Worm (Caenorhabditis elegans) whole organism, midembryonic: Measurements from ENCODE around the gene elo-6.

Experiments
- T22C8.4 ChIP-seq: fragments of 200-800 bp; sonication (Bioruptor generic); IDR thresholded peaks from 2 replicates; pipeline ENCODE4 v1.3.6; 2022; ENCODE audit warnings: missing genetic modification characterization, missing compliant biosample characterization
- cog-1 ChIP-seq: sonication (generic microtip); optimal IDR thresholded peaks from 2 replicates; lab custom pipeline; 2016; ENCODE audit warnings: missing genetic modification characterization, missing compliant biosample characterization
- flt-1 ChIP-seq: fragments of 200-800 bp; sonication (Bioruptor generic); IDR thresholded peaks from 2 replicates; pipeline ENCODE4 v1.3.6; 2022; ENCODE audit warnings: missing genetic modification characterization, missing compliant biosample characterization
- klf-2 ChIP-seq: fragments of 200-800 bp; sonication (Bioruptor generic); conservative IDR thresholded peaks from 2 replicates; pipeline ENCODE4 v1.3.6; 2022; ENCODE audit warnings: missing genetic modification reagents, missing genetic modification characterization, missing compliant biosample characterization
- med-1 ChIP-seq: sonication (generic microtip); optimal IDR thresholded peaks from 2 replicates; lab custom pipeline; 2017; ENCODE audit warnings: missing genetic modification characterization, mild to moderate bottlenecking, missing compliant biosample characterization, antibody characterized with exemption, missing genetic modification reagents; ENCODE audit not compliant: insufficient read depth
- ref-1 ChIP-seq: fragments of 200-800 bp; sonication (Bioruptor generic); conservative IDR thresholded peaks from 2 replicates; pipeline ENCODE4 v1.3.6; 2022; ENCODE audit warnings: missing genetic modification reagents, missing genetic modification characterization, missing compliant biosample characterization
- ztf-29 ChIP-seq: fragments of 200-800 bp; sonication (Bioruptor generic); IDR thresholded peaks from 2 replicates; pipeline ENCODE4 v1.3.6; 2022; ENCODE audit warnings: missing genetic modification reagents, missing genetic modification characterization, missing compliant biosample characterization

- TF ChIP-seq T22C8.4 (GFP tag; lab: Robert Waterston, UW) (no peak), klf-2 (GFP tag; lab: Robert Waterston, UW) (no peak), flt-1 (GFP tag; lab: Robert Waterston, UW) (no peak), ref-1 (no peak), cog-1 (no peak), med-1 (GFP tag; lab: Kevin White, UChicago) (no peak), ztf-29 (no peak)
Measured at ce11 chrIV:5339255-5339654, 49.1 kb downstream of the elo-6 start, which contains the start of gene Y4C6B.2.
